Worm (Caenorhabditis elegans): Measurements from ENCODE around the gene col-110.

The col-110 gene

ce11 chrIV:4636001-4636400, 26.5 kb upstream of the col-110 start, which contains the start of gene R105.5:
R105.5 (plus strand) TSS chrIV:4636301.
- no peak for TF ChIP-seq W03F9.2 (tag; optimal IDR thresholded peaks at IDR 0.05)
- no peak for TF ChIP-seq dao-5 (tag; optimal IDR thresholded peaks at IDR 0.05)
- TF ChIP-seq him-1 (tag; optimal IDR thresholded peaks at IDR 0.05), result no peak

ce11 chrIV:4633393-4633792, 23.9 kb upstream of the col-110 start, which contains the start of gene R105.1:
R105.1 (plus strand) TSS chrIV:4633693.
- no peak for TF ChIP-seq W03F9.2 (tag; optimal IDR thresholded peaks at IDR 0.05)
- no peak for TF ChIP-seq him-1 (tag; optimal IDR thresholded peaks at IDR 0.05)
- TF ChIP-seq dao-5 (tag; optimal IDR thresholded peaks at IDR 0.05), result no peak

ce11 chrIV:4623852-4624251, 14.4 kb upstream of the col-110 start:
- no peak for TF ChIP-seq dao-5 (tag; optimal IDR thresholded peaks at IDR 0.05)
- TF ChIP-seq him-1 (tag; optimal IDR thresholded peaks at IDR 0.05), result no peak

- no peak for TF ChIP-seq him-1 (tag; optimal IDR thresholded peaks at IDR 0.05)
- no peak for TF ChIP-seq W03F9.2 (tag; optimal IDR thresholded peaks at IDR 0.05)
- no peak for TF ChIP-seq dao-5 (tag; optimal IDR thresholded peaks at IDR 0.05)
Measured at ce11 chrIV:4613516-4613915, 4.0 kb upstream of the col-110 start.

- TF ChIP-seq W03F9.2 (tag; optimal IDR thresholded peaks at IDR 0.05), result no peak
- TF ChIP-seq him-1 (tag; optimal IDR thresholded peaks at IDR 0.05), result no peak
- TF ChIP-seq dao-5 (tag; optimal IDR thresholded peaks at IDR 0.05), result no peak
Measured at ce11 chrIV:4612597-4612996, 3.1 kb upstream of the col-110 start.

ce11 chrIV:4611740-4612139, 2.3 kb upstream of the col-110 start:
- TF ChIP-seq him-1 (tag; optimal IDR thresholded peaks at IDR 0.05) (no peak), W03F9.2 (tag; optimal IDR thresholded peaks at IDR 0.05) (no peak), dao-5 (tag; optimal IDR thresholded peaks at IDR 0.05) (no peak)

- no peak for TF ChIP-seq W03F9.2 (tag; optimal IDR thresholded peaks at IDR 0.05)
- TF ChIP-seq him-1 (tag; optimal IDR thresholded peaks at IDR 0.05), result no peak
- no peak for TF ChIP-seq dao-5 (tag; optimal IDR thresholded peaks at IDR 0.05)
Measured at ce11 chrIV:4608661-4609060, 807 bp downstream of the col-110 start.

- TF ChIP-seq W03F9.2 (tag; optimal IDR thresholded peaks at IDR 0.05), result no peak
Measured at ce11 chrIV:4605608-4606007, 3.9 kb downstream of the col-110 start, which contains the start of gene nspg-10. nspg-10 (plus strand) TSS chrIV:4605786.

ce11 chrIV:4602565-4602964, 6.9 kb downstream of the col-110 start, which contains the start of gene F19C7.4:
F19C7.4 (plus strand) TSS chrIV:4602865.
- TF ChIP-seq him-1 (tag; optimal IDR thresholded peaks at IDR 0.05) (no peak), W03F9.2 (tag; optimal IDR thresholded peaks at IDR 0.05) (no peak), dao-5 (tag; optimal IDR thresholded peaks at IDR 0.05) (no peak)

ce11 chrIV:4599352-4600004, 10.0 kb downstream of the col-110 start, which contains the start of gene F19C7.2:
F19C7.2 (plus strand) TSS chrIV:4599954.
- TF ChIP-seq him-1 (tag; optimal IDR thresholded peaks at IDR 0.05) (no peak), dao-5 (tag; optimal IDR thresholded peaks at IDR 0.05) (no peak), W03F9.2 (tag; optimal IDR thresholded peaks at IDR 0.05) (no peak)

ce11 chrIV:4596824-4597223, 12.6 kb downstream of the col-110 start, which contains the start of gene F19C7.3:
F19C7.3 (plus strand) TSS chrIV:4597124.
- TF ChIP-seq him-1 (tag; optimal IDR thresholded peaks at IDR 0.05) (no peak), dao-5 (tag; optimal IDR thresholded peaks at IDR 0.05) (no peak), W03F9.2 (tag; optimal IDR thresholded peaks at IDR 0.05) (no peak)

- no peak for TF ChIP-seq W03F9.2 (tag; optimal IDR thresholded peaks at IDR 0.05)
Measured at ce11 chrIV:4588408-4588807, 21.1 kb downstream of the col-110 start.

ce11 chrIV:4587532-4587931, 21.9 kb downstream of the col-110 start:
- no peak for TF ChIP-seq him-1 (tag; optimal IDR thresholded peaks at IDR 0.05)

ce11 chrIV:4585991-4586390, 23.5 kb downstream of the col-110 start:
- TF ChIP-seq him-1 (tag; optimal IDR thresholded peaks at IDR 0.05), result no peak
- no peak for TF ChIP-seq W03F9.2 (tag; optimal IDR thresholded peaks at IDR 0.05)
- TF ChIP-seq dao-5 (tag; optimal IDR thresholded peaks at IDR 0.05), result no peak

- no peak for TF ChIP-seq W03F9.2 (tag; optimal IDR thresholded peaks at IDR 0.05)
- no peak for TF ChIP-seq him-1 (tag; optimal IDR thresholded peaks at IDR 0.05)
- no peak for TF ChIP-seq dao-5 (tag; optimal IDR thresholded peaks at IDR 0.05)
Measured at ce11 chrIV:4579472-4579871, 30.0 kb downstream of the col-110 start.

Measured in whole organism, L4/young adult.